Fruit fly (Drosophila melanogaster) whole organism, wandering third instar larva: ENCODE measurements around the gene Pex19.

Experiments used
- GATAd ChIP-seq: sonication (Bioruptor generic); optimal IDR thresholded peaks from 2 replicates; lab custom pipeline; 2016; ENCODE audit warnings: missing biosample characterization, missing genetic modification characterization
- HLH106 ChIP-seq: fragments of 200-800 bp; optimal IDR thresholded peaks from 3 replicates; lab custom pipeline; 2019; ENCODE audit warnings: missing biosample characterization, mild to moderate bottlenecking, missing genetic modification characterization, moderate library complexity
- Rel ChIP-seq, 2 experiments: fragments of 200-800 bp; sonication (Bioruptor generic) in 1 of 2; optimal IDR thresholded peaks; 2 replicates in 1 of 2; 3 replicates in 1 of 2; lab custom pipeline; 2016 to 2019; ENCODE audit warnings: mild to moderate bottlenecking in 2 of 2, missing biosample characterization in 2 of 2, missing genetic modification characterization in 2 of 2, moderate library complexity in 1 of 2
- Vsx2 ChIP-seq: fragments of 200-300, 225-300 bp; sonication (Bioruptor generic); optimal IDR thresholded peaks from 2 replicates; lab custom pipeline; 2018; ENCODE audit warnings: missing biosample characterization, missing genetic modification characterization; ENCODE audit not compliant: partially characterized antibody
- br ChIP-seq: fragments of 200-800 bp; sonication (Bioruptor generic); optimal IDR thresholded peaks from 2 replicates; lab custom pipeline; 2016; ENCODE audit warnings: missing biosample characterization, missing genetic modification characterization
- h ChIP-seq: fragments of 200-800 bp; sonication (Bioruptor generic); optimal IDR thresholded peaks from 3 replicates; lab custom pipeline; 2016; ENCODE audit warnings: missing biosample characterization, mild to moderate bottlenecking, missing genetic modification characterization
- lola ChIP-seq: fragments of >200 bp; optimal IDR thresholded peaks from 2 replicates; lab custom pipeline; 2017; ENCODE audit warnings: missing biosample characterization, missing genetic modification characterization
- sage ChIP-seq: fragments of 200-800 bp; sonication (Bioruptor generic); optimal IDR thresholded peaks from 2 replicates; lab custom pipeline; 2016; ENCODE audit warnings: missing biosample characterization, mild to moderate bottlenecking, missing genetic modification characterization
- usp ChIP-seq: fragments of >200 bp; optimal IDR thresholded peaks from 2 replicates; lab custom pipeline; 2017; ENCODE audit warnings: missing biosample characterization, missing genetic modification characterization
- woc ChIP-seq: sonication (Bioruptor generic); optimal IDR thresholded peaks from 2 replicates; lab custom pipeline; 2016; ENCODE audit warnings: missing biosample characterization, mild to moderate bottlenecking, missing genetic modification characterization

DNA sequence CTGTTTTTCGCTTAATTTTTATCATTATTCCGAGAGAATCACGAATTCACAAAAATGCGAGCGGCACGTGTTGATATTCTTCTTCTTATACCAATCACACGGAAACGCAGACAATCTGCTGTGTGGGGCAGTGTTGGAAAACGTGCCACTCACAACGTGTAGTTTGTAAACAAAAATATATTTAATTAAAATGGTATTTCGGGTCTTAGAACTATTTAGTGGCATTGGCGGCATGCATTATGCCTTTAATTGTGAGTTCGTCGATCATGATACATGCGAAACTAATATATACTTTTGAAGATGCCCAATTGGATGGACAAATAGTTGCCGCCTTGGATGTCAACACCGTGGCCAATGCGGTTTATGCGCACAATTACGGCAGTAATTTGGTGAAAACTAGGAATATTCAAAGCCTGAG, 4.8 kb downstream of the Pex19 start, which contains the start of the genes CG6712 and Mt2:
- TF ChIP-seq HLH106 (tag; lab: Kevin White, UChicago) (no peak), usp (GFP tag; lab: Kevin White, UChicago) (no peak), br (GFP tag; lab: Kevin White, UChicago) (no peak), sage (GFP tag; lab: Kevin White, UChicago) (no peak), woc (no peak), GATAd (no peak), h (GFP tag; lab: Kevin White, UChicago) (no peak), lola (GFP tag; lab: Kevin White, UChicago) (no peak), Vsx2 (no peak), Rel (GFP tag; optimal IDR thresholded peaks at IDR 0.05; lab: Kevin White, UChicago) (no peak), Rel (tag; optimal IDR thresholded peaks at IDR 0.05; lab: Kevin White, UChicago) (no peak)
